Worm (Caenorhabditis elegans) whole organism, young adult: ENCODE measurements around the gene gst-8.

Source experiments
- B0261.1 ChIP-seq: sonication (generic microtip); optimal IDR thresholded peaks from 2 replicates; lab custom pipeline; 2016; ENCODE audit warnings: mild to moderate bottlenecking, missing genetic modification characterization, moderate library complexity, missing compliant biosample characterization
- B0336.3 ChIP-seq: fragments of 200-800 bp; sonication (Bioruptor generic); IDR thresholded peaks from 2 replicates; pipeline ENCODE4 v1.3.6; 2022; ENCODE audit warnings: missing genetic modification characterization, missing compliant biosample characterization
- C06A6.2 ChIP-seq: fragments of 200-800 bp; sonication (Bioruptor generic); conservative IDR thresholded peaks from 2 replicates; pipeline ENCODE4 v1.3.6; 2022; ENCODE audit warnings: missing genetic modification characterization, missing compliant biosample characterization
- D2030.7 ChIP-seq: fragments of 200-800 bp; sonication (Bioruptor generic); IDR thresholded peaks from 2 replicates; pipeline ENCODE4 v1.3.6; 2022; ENCODE audit warnings: missing genetic modification reagents, missing genetic modification characterization, missing compliant biosample characterization
- F10E7.11 ChIP-seq: sonication (generic microtip); optimal IDR thresholded peaks from 2 replicates; lab custom pipeline; 2017; ENCODE audit warnings: mild to moderate bottlenecking, missing genetic modification characterization, moderate library complexity, missing compliant biosample characterization
- F33H1.4 ChIP-seq: fragments of 200-800 bp; sonication (Bioruptor generic); IDR thresholded peaks from 2 replicates; pipeline ENCODE4 v1.3.6; 2022; ENCODE audit warnings: missing genetic modification reagents, missing genetic modification characterization, missing compliant biosample characterization
- K12H6.12 ChIP-seq: fragments of 200-800 bp; sonication (Bioruptor generic); optimal IDR thresholded peaks from 2 replicates; lab custom pipeline; 2018; ENCODE audit warnings: mild to moderate bottlenecking, missing genetic modification characterization, missing compliant biosample characterization
- T26A5.8 ChIP-seq: sonication (generic microtip); optimal IDR thresholded peaks from 2 replicates; lab custom pipeline; 2016; ENCODE audit warnings: missing genetic modification characterization, missing compliant biosample characterization
- Y56A3A.18 ChIP-seq: fragments of 200-800 bp; sonication (Bioruptor generic); IDR thresholded peaks from 2 replicates; pipeline ENCODE4 v1.3.6; 2022; ENCODE audit warnings: missing genetic modification reagents, missing genetic modification characterization, missing compliant biosample characterization
- Y79H2A.3 ChIP-seq: fragments of 200-800 bp; sonication (Bioruptor generic); conservative IDR thresholded peaks from 2 replicates; pipeline ENCODE4 v1.3.6; 2022; ENCODE audit warnings: missing genetic modification reagents, missing genetic modification characterization, missing compliant biosample characterization
- Y95B8A.8 ChIP-seq: fragments of 200-800 bp; sonication (Bioruptor generic); IDR thresholded peaks from 2 replicates; pipeline ENCODE4 v1.3.6; 2022; ENCODE audit warnings: missing genetic modification reagents, missing genetic modification characterization, missing compliant biosample characterization
- ZK185.1 ChIP-seq: sonication (generic microtip); optimal IDR thresholded peaks from 2 replicates; lab custom pipeline; 2016; ENCODE audit warnings: mild to moderate bottlenecking, missing genetic modification characterization, missing compliant biosample characterization; ENCODE audit not compliant: poor library complexity, severe bottlenecking
- aptf-3 ChIP-seq: fragments of 200-800 bp; sonication (Bioruptor generic); IDR thresholded peaks from 2 replicates; pipeline ENCODE4 v1.3.6; 2022; ENCODE audit warnings: missing genetic modification characterization, missing compliant biosample characterization
- atf-7 ChIP-seq: sonication (generic microtip); optimal IDR thresholded peaks from 2 replicates; lab custom pipeline; 2017; ENCODE audit warnings: mild to moderate bottlenecking, missing genetic modification characterization, missing compliant biosample characterization
- attf-5 ChIP-seq: fragments of 200-800 bp; sonication (Bioruptor generic); optimal IDR thresholded peaks from 2 replicates; lab custom pipeline; 2018; ENCODE audit warnings: mild to moderate bottlenecking, missing genetic modification characterization, missing compliant biosample characterization
- bed-1 ChIP-seq: fragments of 200-800 bp; sonication (Bioruptor generic); IDR thresholded peaks from 2 replicates; pipeline ENCODE4 v1.3.6; 2022; ENCODE audit warnings: missing genetic modification reagents, missing genetic modification characterization, missing compliant biosample characterization
- cebp-1 ChIP-seq, 2 experiments: fragments of 200-800 bp in 1 of 2; sonication (Bioruptor generic) in 1 of 2; sonication (generic microtip) in 1 of 2; IDR thresholded peaks in 1 of 2; optimal IDR thresholded peaks in 1 of 2; 2 replicates each; pipeline versions ENCODE4 v1.3.6 to Lab custom; 2017 to 2022; ENCODE audit warnings: missing compliant biosample characterization in 2 of 2, missing genetic modification characterization in 2 of 2, mild to moderate bottlenecking in 1 of 2, missing genetic modification reagents in 1 of 2, moderate library complexity in 1 of 2
- ceh-91 ChIP-seq: fragments of 200-800 bp; sonication (Bioruptor generic); IDR thresholded peaks from 2 replicates; pipeline ENCODE4 v1.3.6; 2022; ENCODE audit warnings: missing genetic modification reagents, missing genetic modification characterization, missing compliant biosample characterization
- dox-1 ChIP-seq: fragments of 200-800 bp; sonication (Bioruptor generic); IDR thresholded peaks from 2 replicates; pipeline ENCODE4 v1.3.6; 2022; ENCODE audit warnings: missing genetic modification reagents, missing genetic modification characterization, missing compliant biosample characterization
- dpff-1 ChIP-seq: sonication (generic microtip); optimal IDR thresholded peaks from 2 replicates; lab custom pipeline; 2017; ENCODE audit warnings: mild to moderate bottlenecking, missing genetic modification characterization, missing compliant biosample characterization
- dpl-1 ChIP-seq: fragments of 150-350 bp; optimal IDR thresholded peaks from 2 replicates; lab custom pipeline; 2014; ENCODE audit warnings: missing biosample characterization, missing genetic modification reagents, missing genetic modification characterization
- efl-1 ChIP-seq: fragments of 150-350 bp; optimal IDR thresholded peaks from 2 replicates; lab custom pipeline; 2014; ENCODE audit warnings: missing biosample characterization, missing genetic modification reagents, missing genetic modification characterization
- fkh-3 ChIP-seq: sonication (generic microtip); optimal IDR thresholded peaks from 2 replicates; lab custom pipeline; 2016; ENCODE audit warnings: mild to moderate bottlenecking, missing genetic modification characterization, missing compliant biosample characterization
- hsf-1 ChIP-seq: fragments of 200-800 bp; sonication (Bioruptor generic); IDR thresholded peaks from 2 replicates; pipeline ENCODE4 v1.3.6; 2022; ENCODE audit warnings: missing genetic modification reagents, missing genetic modification characterization, missing compliant biosample characterization
- lin-26 ChIP-seq: fragments of 200-800 bp; sonication (Bioruptor generic); IDR thresholded peaks from 2 replicates; pipeline ENCODE4 v1.3.6; 2022; ENCODE audit warnings: missing genetic modification reagents, missing genetic modification characterization, missing compliant biosample characterization
- lin-40 ChIP-seq: sonication (generic microtip); optimal IDR thresholded peaks from 2 replicates; lab custom pipeline; 2016; ENCODE audit warnings: missing genetic modification characterization, mild to moderate bottlenecking, missing compliant biosample characterization, missing genotype, missing genetic modification reagents
- lsl-1 ChIP-seq: fragments of 200-800 bp; sonication (Bioruptor generic); optimal IDR thresholded peaks from 2 replicates; lab custom pipeline; 2018; ENCODE audit warnings: mild to moderate bottlenecking, missing genetic modification characterization, moderate library complexity, missing compliant biosample characterization
- madf-3 ChIP-seq: fragments of 200-800 bp; sonication (Bioruptor generic); IDR thresholded peaks from 2 replicates; pipeline ENCODE4 v1.3.6; 2022; ENCODE audit warnings: missing genetic modification reagents, missing genetic modification characterization, missing compliant biosample characterization
- madf-6 ChIP-seq: fragments of 200-800 bp; sonication (Bioruptor generic); IDR thresholded peaks from 2 replicates; pipeline ENCODE4 v1.3.6; 2022; ENCODE audit warnings: missing genetic modification reagents, missing genetic modification characterization, missing compliant biosample characterization
- madf-8 ChIP-seq: fragments of 200-800 bp; sonication (Bioruptor generic); conservative IDR thresholded peaks from 2 replicates; pipeline ENCODE4 v1.3.6; 2022; ENCODE audit warnings: missing genetic modification reagents, missing genetic modification characterization, missing compliant biosample characterization
- mcd-1 ChIP-seq: fragments of 200-800 bp; sonication (Bioruptor generic); IDR thresholded peaks from 2 replicates; pipeline ENCODE4 v1.3.6; 2022; ENCODE audit warnings: missing genetic modification reagents, missing genetic modification characterization, missing compliant biosample characterization
- mxl-1 ChIP-seq: sonication (generic microtip); optimal IDR thresholded peaks from 2 replicates; lab custom pipeline; 2016; ENCODE audit warnings: missing genetic modification characterization, missing compliant biosample characterization
- nhr-179 ChIP-seq: sonication (generic microtip); optimal IDR thresholded peaks from 2 replicates; lab custom pipeline; 2016; ENCODE audit warnings: mild to moderate bottlenecking, missing genetic modification characterization, missing compliant biosample characterization
- nhr-80 ChIP-seq: sonication (generic microtip); optimal IDR thresholded peaks from 2 replicates; lab custom pipeline; 2016; ENCODE audit warnings: missing genetic modification characterization, missing compliant biosample characterization
- nhr-90 ChIP-seq: sonication (generic microtip); optimal IDR thresholded peaks from 2 replicates; lab custom pipeline; 2016; ENCODE audit warnings: missing genotype, mild to moderate bottlenecking, missing genetic modification characterization, missing compliant biosample characterization
- snpc-1.1 ChIP-seq: sonication (generic microtip); optimal IDR thresholded peaks from 2 replicates; lab custom pipeline; 2017; ENCODE audit warnings: missing genetic modification characterization, mild to moderate bottlenecking, missing compliant biosample characterization, antibody characterized with exemption, moderate library complexity, missing genotype, missing genetic modification reagents; ENCODE audit not compliant: insufficient read depth
- snpc-1.3 ChIP-seq: sonication (generic microtip); optimal IDR thresholded peaks from 2 replicates; lab custom pipeline; 2017; ENCODE audit warnings: missing genetic modification characterization, mild to moderate bottlenecking, missing compliant biosample characterization, antibody characterized with exemption, moderate library complexity, missing genotype, missing genetic modification reagents; ENCODE audit not compliant: insufficient read depth
- snpc-3.4 ChIP-seq: sonication (generic microtip); optimal IDR thresholded peaks from 2 replicates; lab custom pipeline; 2017; ENCODE audit warnings: missing genetic modification characterization, mild to moderate bottlenecking, missing compliant biosample characterization, antibody characterized with exemption, moderate library complexity, missing genotype, missing genetic modification reagents
- somi-1 ChIP-seq: fragments of 200-800 bp; sonication (Bioruptor generic); optimal IDR thresholded peaks from 2 replicates; lab custom pipeline; 2018; ENCODE audit warnings: mild to moderate bottlenecking, missing genetic modification characterization, missing compliant biosample characterization
- sptf-2 ChIP-seq: fragments of 200-800 bp; sonication (Bioruptor generic); optimal IDR thresholded peaks from 2 replicates; lab custom pipeline; 2018; ENCODE audit warnings: mild to moderate bottlenecking, missing genetic modification characterization, missing compliant biosample characterization
- unc-62 ChIP-seq: fragments of 150-350 bp; optimal IDR thresholded peaks from 2 replicates; lab custom pipeline; 2014; ENCODE audit warnings: missing biosample characterization, missing genetic modification reagents, missing genetic modification characterization
- xnd-1 ChIP-seq: sonication (generic microtip); optimal IDR thresholded peaks from 2 replicates; lab custom pipeline; 2016; ENCODE audit warnings: missing genotype, missing genetic modification reagents, missing genetic modification characterization, missing compliant biosample characterization
- ztf-6 ChIP-seq: fragments of 200-800 bp; sonication (Bioruptor generic); IDR thresholded peaks from 2 replicates; pipeline ENCODE4 v1.3.6; 2022; ENCODE audit warnings: missing genetic modification reagents, missing genetic modification characterization, missing compliant biosample characterization

Gene gst-8

DNA sequence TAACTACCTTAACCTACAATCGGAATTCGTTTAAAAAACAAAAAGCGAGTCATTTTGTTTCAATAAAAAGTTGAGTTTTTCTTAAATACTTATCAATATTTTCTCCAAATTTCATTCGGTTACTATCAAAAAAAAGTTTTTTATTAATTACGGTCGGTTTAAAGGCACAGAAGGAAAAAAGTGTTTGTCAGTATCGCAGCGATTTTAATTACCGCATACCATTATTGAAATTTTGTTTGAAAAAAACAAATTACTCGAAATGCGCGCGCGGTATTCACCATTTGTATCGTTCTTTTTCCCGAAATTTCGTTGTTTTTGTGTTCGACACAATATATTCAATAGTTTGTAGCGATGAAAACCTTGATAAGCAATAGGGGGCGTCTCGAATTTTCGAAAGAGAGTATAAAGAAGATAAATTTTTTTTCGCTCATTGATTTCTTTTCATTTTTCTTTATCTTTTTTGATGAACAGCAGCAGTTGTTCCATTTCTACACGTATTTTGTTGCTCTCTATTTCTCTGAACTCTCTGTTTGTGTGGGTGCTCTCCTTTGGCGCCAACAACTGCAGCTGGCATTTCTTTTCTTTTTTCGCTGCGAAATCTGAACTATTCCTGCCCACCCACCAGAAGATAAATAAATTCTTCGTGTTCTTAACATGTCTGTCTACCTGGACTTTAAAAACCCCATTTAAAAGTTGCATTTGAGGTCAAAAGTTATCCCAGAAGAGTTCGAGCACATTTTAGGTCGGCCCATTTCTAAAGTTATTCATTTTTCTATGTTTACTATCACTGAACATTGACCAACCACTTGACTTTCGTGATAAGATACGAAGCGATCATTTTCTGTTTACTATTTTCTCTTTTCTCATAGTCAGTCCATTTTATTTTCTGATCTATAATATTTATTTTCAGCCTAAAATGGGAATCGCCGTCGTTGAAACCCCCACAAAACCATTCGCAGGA, 5.3 kb downstream of the gst-8 start, which contains the start of gene pgm-1:
pgm-1 (plus strand) TSS at position 911 of the 961 bp plus-strand sequence.
- TF ChIP-seq mcd-1 (GFP tag; lab: Robert Waterston, UW) = 0 out of 2 replicates have a peak, but pooled peaks have one; percentile 13
- TF ChIP-seq K12H6.12 (tag; lab: Kevin White, UChicago) = peak; percentile 14
- TF ChIP-seq cebp-1 (GFP tag; IDR thresholded peaks at IDR 0.05; lab: Robert Waterston, UW) = no peak
- peak; percentile 24 for TF ChIP-seq cebp-1 (tag; optimal IDR thresholded peaks at IDR 0.05; lab: Kevin White, UChicago)
- peak; percentile 19 for TF ChIP-seq dpl-1 (GFP tag; lab: Kevin White, UChicago)
- TF ChIP-seq snpc-1.3 (tag; lab: Kevin White, UChicago) = peak; percentile 8
- TF ChIP-seq D2030.7 (GFP tag; lab: Robert Waterston, UW) = 0 out of 2 replicates have a peak, but pooled peaks have one; percentile 12
- peak; percentile 74 for TF ChIP-seq madf-8 (GFP tag; lab: Robert Waterston, UW)
- peak; percentile 74 for TF ChIP-seq efl-1 (GFP tag; lab: Kevin White, UChicago)
- TF ChIP-seq ZK185.1 = no peak
- peak; percentile 77 for TF ChIP-seq ceh-91 (GFP tag; lab: Robert Waterston, UW)
- TF ChIP-seq lsl-1 (GFP tag; lab: Kevin White, UChicago) = peak; percentile 94
- peak; percentile 90 for TF ChIP-seq madf-6 (GFP tag; lab: Robert Waterston, UW)
- TF ChIP-seq lin-26 (GFP tag; lab: Robert Waterston, UW) = 0 out of 2 replicates have a peak, but pooled peaks have one; percentile 24
- no peak for TF ChIP-seq sptf-2 (GFP tag; lab: Kevin White, UChicago)
- peak; percentile 86 for TF ChIP-seq hsf-1
- TF ChIP-seq fkh-3 (tag; lab: Kevin White, UChicago) = no peak
- TF ChIP-seq mxl-1 (tag; lab: Kevin White, UChicago) = no peak
- peak; percentile 31 for TF ChIP-seq attf-5 (GFP tag; lab: Kevin White, UChicago)
- TF ChIP-seq bed-1 = no peak
- TF ChIP-seq xnd-1 (tag; lab: Kevin White, UChicago) = peak; percentile 73
- peak; percentile 52; the same call in 1 of the 2 replicates for TF ChIP-seq F33H1.4 (GFP tag; lab: Robert Waterston, UW)
- peak; percentile 3 for TF ChIP-seq lin-40 (tag; lab: Kevin White, UChicago)
- peak; percentile 15 for TF ChIP-seq nhr-80
- peak; percentile 25; the same call in 1 of the 2 replicates for TF ChIP-seq dox-1 (GFP tag; lab: Robert Waterston, UW)
- no peak for TF ChIP-seq F10E7.11 (tag; lab: Kevin White, UChicago)
- TF ChIP-seq, all 124 proteins: peak for 19

DNA sequence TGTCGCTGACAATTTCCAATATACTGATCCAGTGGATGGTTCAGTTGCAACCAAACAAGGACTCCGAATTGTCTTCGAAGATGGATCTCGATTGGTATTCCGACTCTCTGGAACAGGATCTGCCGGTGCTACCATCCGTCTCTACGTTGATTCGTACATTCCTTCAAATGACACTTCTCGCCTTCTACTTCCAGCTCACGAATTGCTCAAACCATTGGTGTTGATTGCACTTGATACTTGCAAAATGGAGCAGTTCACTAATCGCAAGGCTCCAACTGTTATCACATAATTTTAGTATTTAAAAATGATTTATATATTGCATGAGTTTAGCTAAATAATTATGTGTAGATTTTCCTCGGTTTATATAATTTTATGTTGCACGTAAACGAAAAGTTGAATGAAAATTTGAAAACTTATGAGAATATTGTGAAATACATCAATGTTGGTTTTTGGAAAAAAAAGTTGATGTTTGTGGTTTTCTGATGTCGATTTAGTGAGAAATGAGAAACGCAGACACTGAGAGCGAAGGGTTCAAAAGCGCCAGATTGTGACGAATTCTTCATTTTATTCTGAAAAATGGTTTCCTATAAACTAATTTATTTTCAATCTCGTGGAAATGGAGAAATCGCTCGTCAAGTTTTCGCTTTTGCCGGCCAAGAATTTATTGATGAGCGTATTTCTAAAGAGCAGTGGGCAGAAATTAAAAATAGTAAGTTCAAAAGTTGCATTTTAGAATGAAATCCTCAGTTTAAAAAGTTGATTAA, 7.7 kb downstream of the gst-8 start, which contains the start of gene gst-9:
gst-9 (plus strand) TSS at position 574 of the 764 bp plus-strand sequence.
- TF ChIP-seq somi-1 (GFP tag; lab: Kevin White, UChicago) = no peak
- no peak for TF ChIP-seq T26A5.8 (tag; lab: Kevin White, UChicago)
- no peak for TF ChIP-seq efl-1 (GFP tag; lab: Kevin White, UChicago)
- no peak for TF ChIP-seq nhr-179 (tag; lab: Kevin White, UChicago)
- peak; percentile 36 for TF ChIP-seq nhr-90 (tag; lab: Kevin White, UChicago)
- TF ChIP-seq snpc-3.4 (tag; lab: Kevin White, UChicago) = no peak
- TF ChIP-seq Y79H2A.3 = no peak
- no peak for TF ChIP-seq ztf-6 (GFP tag; lab: Robert Waterston, UW)
- no peak for TF ChIP-seq snpc-1.1 (tag; lab: Kevin White, UChicago)
- TF ChIP-seq C06A6.2 (GFP tag; lab: Robert Waterston, UW) = no peak; the same call in 1 of the 2 replicates
- TF ChIP-seq aptf-3 (GFP tag; lab: Robert Waterston, UW) = no peak
- peak; percentile 69 for TF ChIP-seq B0336.3 (GFP tag; lab: Robert Waterston, UW)
- TF ChIP-seq unc-62 (GFP tag; lab: Kevin White, UChicago) = no peak
- no peak for TF ChIP-seq fkh-3 (tag; lab: Kevin White, UChicago)
- TF ChIP-seq bed-1 = no peak
- peak; percentile 76 for TF ChIP-seq Y56A3A.18
- peak; percentile 64 for TF ChIP-seq atf-7 (tag; lab: Kevin White, UChicago)
- TF ChIP-seq B0261.1 (tag; lab: Kevin White, UChicago) = no peak
- TF ChIP-seq Y95B8A.8 = no peak
- peak; percentile 44; the same call in 1 of the 2 replicates for TF ChIP-seq madf-3
- TF ChIP-seq dpff-1 (tag; lab: Kevin White, UChicago) = no peak
